Fruit fly (Drosophila melanogaster) whole organism, pupa: ENCODE data around the gene CG31460.

Source experiments
- CG13204 ChIP-seq: fragments of 200-800 bp; sonication (Bioruptor generic); optimal IDR thresholded peaks from 2 replicates; lab custom pipeline; 2018; ENCODE audit warnings: missing biosample characterization, mild to moderate bottlenecking, missing genetic modification characterization, moderate library complexity
- CG15710 ChIP-seq: fragments of 200-800 bp; sonication (Bioruptor generic); optimal IDR thresholded peaks from 2 replicates; lab custom pipeline; 2018; ENCODE audit warnings: missing biosample characterization, mild to moderate bottlenecking, missing genetic modification characterization, moderate library complexity
- CG32121 ChIP-seq: fragments of 200-800 bp; sonication (Bioruptor generic); IDR thresholded peaks from 2 replicates; pipeline ENCODE4 v1.3.6; 2022; ENCODE audit warnings: missing biosample characterization, missing genetic modification characterization
- CG8159 ChIP-seq: fragments of 200-800 bp; sonication (Bioruptor generic); optimal IDR thresholded peaks from 3 replicates; lab custom pipeline; 2018; ENCODE audit warnings: missing biosample characterization, mild to moderate bottlenecking, missing genetic modification characterization, moderate library complexity
- CG8301 ChIP-seq: fragments of 200-800 bp; sonication (Bioruptor generic); optimal IDR thresholded peaks from 2 replicates; lab custom pipeline; 2018; ENCODE audit warnings: missing biosample characterization, mild to moderate bottlenecking, missing genetic modification characterization
- CG9948 ChIP-seq: fragments of 200-800 bp; sonication (Bioruptor generic); optimal IDR thresholded peaks from 2 replicates; lab custom pipeline; 2018; ENCODE audit warnings: missing biosample characterization, mild to moderate bottlenecking, missing genetic modification characterization, moderate library complexity
- D1 ChIP-seq: fragments of 200-800 bp; sonication (Bioruptor generic); optimal IDR thresholded peaks from 2 replicates; lab custom pipeline; 2018; ENCODE audit warnings: missing biosample characterization, mild to moderate bottlenecking, missing genetic modification characterization, moderate library complexity
- EcR ChIP-seq: fragments of 200-800 bp; sonication (Bioruptor generic); optimal IDR thresholded peaks from 3 replicates; lab custom pipeline; 2019; ENCODE audit warnings: missing biosample characterization, missing genetic modification characterization, mild to moderate bottlenecking, moderate library complexity, missing genetic modification reagents

DNA sequence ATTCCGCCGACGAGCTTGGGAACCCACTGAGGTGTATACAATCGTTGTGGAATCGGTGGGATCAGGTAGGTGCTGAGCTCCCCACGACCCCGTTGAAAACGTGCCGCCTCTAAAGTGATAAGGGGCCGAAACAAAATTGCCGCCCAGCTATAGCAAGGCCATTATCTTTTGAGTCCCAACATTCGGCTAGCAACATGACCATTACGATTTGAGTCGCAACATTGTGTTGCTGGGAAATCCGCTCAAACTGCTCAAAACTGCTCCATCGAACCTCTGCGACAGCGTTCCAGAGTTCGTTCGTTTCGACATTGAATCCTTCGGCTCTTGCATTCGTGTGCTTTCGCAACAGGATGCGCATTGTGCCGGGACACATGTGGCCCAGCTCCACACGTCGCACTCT is 33.6 kb upstream of the CG31460 start, which contains the start of gene CG11741:
- TF ChIP-seq CG8159 (tag; lab: Kevin White, UChicago) (no peak), EcR (no peak), CG32121 (GFP tag; lab: Robert Waterston, UW) (no peak), CG8301 (tag; lab: Kevin White, UChicago) (no peak), CG13204 (no peak), CG9948 (tag; lab: Kevin White, UChicago) (no peak), CG15710 (tag; lab: Kevin White, UChicago) (no peak), D1 (tag; lab: Kevin White, UChicago) (no peak)
